Fruit fly (Drosophila melanogaster): Measurements from ENCODE around the gene Bin1.

The Bin1 gene

dm6 chr3R:16221359-16222299 is 32.3 kb upstream of the Bin1 start (continued):
- TF ChIP-seq CG18599 (GFP tag; optimal IDR thresholded peaks at IDR 0.05): peak; percentile 87
- no peak for TF ChIP-seq vfl (GFP tag; optimal IDR thresholded peaks at IDR 0.05)
- peak; percentile 58 for TF ChIP-seq exex (tag; optimal IDR thresholded peaks at IDR 0.05)
- TF ChIP-seq CHES-1-like (GFP tag; optimal IDR thresholded peaks at IDR 0.05): no peak
- TF ChIP-seq sima (GFP tag; optimal IDR thresholded peaks at IDR 0.05): peak; percentile 44
- no peak for TF ChIP-seq disco-r (GFP tag; optimal IDR thresholded peaks at IDR 0.05)
- TF ChIP-seq CG10654 (GFP tag; optimal IDR thresholded peaks at IDR 0.05): peak; percentile 74
- no peak for TF ChIP-seq HLH54F (GFP tag; optimal IDR thresholded peaks at IDR 0.05)
- TF ChIP-seq D19A (tag; optimal IDR thresholded peaks at IDR 0.05): peak; percentile 87
- TF ChIP-seq CG10543 (GFP tag; optimal IDR thresholded peaks at IDR 0.05): peak; percentile 88
- no peak for TF ChIP-seq gro (GFP tag; optimal IDR thresholded peaks at IDR 0.05)
- no peak for TF ChIP-seq CG8944 (GFP tag; optimal IDR thresholded peaks at IDR 0.05)
- TF ChIP-seq sens-2 (GFP tag; IDR thresholded peaks at IDR 0.05): peak; percentile 20; the same call in 1 of the 2 replicates
- peak; percentile 27 for TF ChIP-seq crc (GFP tag; optimal IDR thresholded peaks at IDR 0.05)
- TF ChIP-seq stwl (tag; optimal IDR thresholded peaks at IDR 0.05): no peak
- no peak for TF ChIP-seq MBD-R2 (GFP tag; IDR thresholded peaks at IDR 0.05)
- TF ChIP-seq MTF-1 (GFP tag; optimal IDR thresholded peaks at IDR 0.05; ENCODE audit: borderline replicate concordance): no peak
- peak; percentile 87 for TF ChIP-seq CG1529 (GFP tag; optimal IDR thresholded peaks at IDR 0.05)
- peak; percentile 99 for TF ChIP-seq cg (GFP tag; optimal IDR thresholded peaks at IDR 0.05)
- TF ChIP-seq btn (GFP tag; optimal IDR thresholded peaks at IDR 0.05): no peak
- TF ChIP-seq ttk (GFP tag; IDR thresholded peaks at IDR 0.05): peak; percentile 65
- TF ChIP-seq Abd-B (GFP tag; optimal IDR thresholded peaks at IDR 0.05): peak; percentile 92
- TF ChIP-seq zen2 (GFP tag; IDR thresholded peaks at IDR 0.05; ENCODE audit: partially characterized antibody): no peak
- TF ChIP-seq HLH4C (GFP tag; IDR thresholded peaks at IDR 0.05; ENCODE audit: partially characterized antibody): no peak; the same call in 2 of the 3 replicates
- peak; percentile 67 for TF ChIP-seq CG4730 (GFP tag; IDR thresholded peaks at IDR 0.05)
- TF ChIP-seq fd3F (GFP tag; optimal IDR thresholded peaks at IDR 0.05): peak; percentile 79
- peak; percentile 92 for TF ChIP-seq CG1602 (GFP tag; optimal IDR thresholded peaks at IDR 0.05)
- TF ChIP-seq Xrp1 (GFP tag; IDR thresholded peaks at IDR 0.05): peak; percentile 71
- TF ChIP-seq CG9215 (GFP tag; IDR thresholded peaks at IDR 0.05): peak; percentile 77
- TF ChIP-seq CG3407 (GFP tag; optimal IDR thresholded peaks at IDR 0.05): peak; percentile 85
- no peak for TF ChIP-seq CG3163 (GFP tag; optimal IDR thresholded peaks at IDR 0.05)
- TF ChIP-seq CG12942 (GFP tag; optimal IDR thresholded peaks at IDR 0.05): peak; percentile 83
- peak; percentile 89 for TF ChIP-seq CG10431 (GFP tag; optimal IDR thresholded peaks at IDR 0.05)
- peak; percentile 91 for TF ChIP-seq CG16815 (GFP tag; optimal IDR thresholded peaks at IDR 0.05)
- TF ChIP-seq corto (GFP tag; optimal IDR thresholded peaks at IDR 0.05): peak; percentile 50
- peak; percentile 92 for TF ChIP-seq onecut (GFP tag; IDR thresholded peaks at IDR 0.05)
- TF ChIP-seq Fer1 (GFP tag; optimal IDR thresholded peaks at IDR 0.05): peak; percentile 86
- peak; percentile 52; the same call in 1 of the 2 replicates for TF ChIP-seq CG43689 (GFP tag; IDR thresholded peaks at IDR 0.05)
- peak; percentile 86 for TF ChIP-seq Six4 (GFP tag; optimal IDR thresholded peaks at IDR 0.05)
- peak; percentile 29; the same call in 1 of the 2 replicates for TF ChIP-seq Bgb (GFP tag; IDR thresholded peaks at IDR 0.05; ENCODE audit: partially characterized antibody)
